Worm (Caenorhabditis elegans) whole organism, mixed stage, embryonic: ENCODE results near the gene znf-474.

Source experiments
- zip-8 ChIP-seq: fragments of 150-350 bp; optimal IDR thresholded peaks from 2 replicates; lab custom pipeline; 2014; ENCODE audit warnings: missing biosample characterization, missing genetic modification characterization

Gene znf-474

ce11 chrX:12200577-12200976 is 50.9 kb downstream of the znf-474 start:
- no peak for TF ChIP-seq zip-8 (tag; lab: Kevin White, UChicago)
